Worm (Caenorhabditis elegans) whole organism, L1 larva: ENCODE results near the gene frpr-10.

Experiments used
- ama-1 ChIP-seq: fragments of 150-350 bp; optimal IDR thresholded peaks from 2 replicates; lab custom pipeline; 2014
- dsc-1 ChIP-seq: sonication (generic microtip); optimal IDR thresholded peaks from 2 replicates; lab custom pipeline; 2016; ENCODE audit warnings: mild to moderate bottlenecking, missing genetic modification characterization, missing compliant biosample characterization
- efl-1 ChIP-seq, 4 experiments: fragments of 150-350 bp; optimal IDR thresholded peaks in 3 of 4; peaks in 1 of 4; 1 replicate in 1 of 4; 2 replicates in 3 of 4; lab custom pipeline; 2014; ENCODE audit warnings: missing biosample characterization in 2 of 4, missing genetic modification characterization in 2 of 4, missing genetic modification reagents in 2 of 4
- egl-27 ChIP-seq, 2 experiments: fragments of 150-350 bp in 1 of 2; sonication (generic microtip); optimal IDR thresholded peaks; 3 replicates each; lab custom pipeline; 2017 to 2018; ENCODE audit warnings: missing biosample characterization in 2 of 2, missing genetic modification characterization in 2 of 2, missing genetic modification reagents in 2 of 2
- elt-2 ChIP-seq: sonication (generic microtip); optimal IDR thresholded peaks from 2 replicates; lab custom pipeline; 2016; ENCODE audit warnings: missing genetic modification characterization, mild to moderate bottlenecking, inconsistent platforms, missing compliant biosample characterization, missing genetic modification reagents
- hlh-4 ChIP-seq: sonication (generic microtip); optimal IDR thresholded peaks from 2 replicates; lab custom pipeline; 2016; ENCODE audit warnings: mild to moderate bottlenecking, missing genetic modification characterization, missing compliant biosample characterization
- jun-1 ChIP-seq: fragments of 150-350 bp; optimal IDR thresholded peaks from 2 replicates; lab custom pipeline; 2014; ENCODE audit warnings: missing biosample characterization, missing genetic modification reagents, missing genetic modification characterization
- lin-15B ChIP-seq: fragments of 150-350 bp; sonication (generic microtip); optimal IDR thresholded peaks from 3 replicates; lab custom pipeline; 2014; ENCODE audit warnings: missing biosample characterization, missing genetic modification characterization
- lsy-2 ChIP-seq, 2 experiments: fragments of 150-350 bp; optimal IDR thresholded peaks; 2 replicates each; lab custom pipeline; 2014; ENCODE audit warnings: missing biosample characterization in 2 of 2, missing genetic modification characterization in 2 of 2
- mab-9 ChIP-seq: fragments of 200-800 bp; sonication (Bioruptor generic); IDR thresholded peaks from 2 replicates; pipeline ENCODE4 v1.3.6; 2022; ENCODE audit warnings: missing genetic modification reagents, missing genetic modification characterization, missing compliant biosample characterization
- snpc-4 ChIP-seq: fragments of 150-350 bp; optimal IDR thresholded peaks from 2 replicates; lab custom pipeline; 2014; ENCODE audit warnings: missing biosample characterization, missing genetic modification characterization
- sox-4 ChIP-seq: sonication (generic microtip); optimal IDR thresholded peaks from 2 replicates; lab custom pipeline; 2016; ENCODE audit warnings: missing genetic modification characterization, missing compliant biosample characterization

- TF ChIP-seq dsc-1 (tag; lab: Kevin White, UChicago) (no peak), efl-1 (optimal IDR thresholded peaks at IDR 0.05; lab: Kevin White, UChicago) (no peak), efl-1 (GFP tag; optimal IDR thresholded peaks at IDR 0.05 in 1 of 2; lab: Kevin White, UChicago) (no peak), jun-1 (tag; lab: Kevin White, UChicago) (no peak), ama-1 (no peak), hlh-4 (no peak), sox-4 (tag; lab: Kevin White, UChicago) (no peak), mab-9 (no peak), lin-15B (tag; lab: Kevin White, UChicago) (no peak), lsy-2 (tag; optimal IDR thresholded peaks at IDR 0.05; lab: Kevin White, UChicago) (no peak), snpc-4 (no peak), egl-27 (tag; optimal IDR thresholded peaks at IDR 0.05; lab: Kevin White, UChicago) (no peak), elt-2 (tag; lab: Kevin White, UChicago) (no peak)
These were observed 29.5 kb downstream of the frpr-10 start, which contains the start of gene mec-17 for ce11 chrIV:7987083-7987482.
